Worm (Caenorhabditis elegans): Measurements from ENCODE around the gene Y17G7B.20.

Gene Y17G7B.20

DNA sequence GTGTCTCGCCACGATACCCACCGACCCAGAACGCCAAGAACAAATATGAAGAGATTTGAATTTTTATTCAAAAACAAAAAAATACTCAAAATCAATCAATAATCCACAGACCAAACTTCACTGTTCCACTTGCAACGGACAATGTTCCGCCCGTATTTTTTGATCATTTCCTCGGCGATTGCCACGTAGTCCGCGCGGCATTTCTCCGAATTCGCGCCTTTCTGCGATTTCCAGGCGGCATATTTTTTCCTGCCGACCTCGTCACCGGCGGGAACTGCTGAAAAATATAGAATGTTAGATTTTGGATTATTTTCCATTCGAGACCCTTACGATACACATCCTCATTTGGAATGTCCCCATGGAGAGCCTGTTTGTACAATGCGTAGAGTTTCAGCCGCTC is 7.4 kb downstream of the Y17G7B.20 start:
- TF ChIP-seq klf-2 (GFP tag; conservative IDR thresholded peaks at IDR 0.05) = no peak
- no peak for TF ChIP-seq flt-1 (GFP tag; IDR thresholded peaks at IDR 0.05)
- TF ChIP-seq tab-1 (GFP tag; IDR thresholded peaks at IDR 0.05) = no peak
- no peak for TF ChIP-seq ztf-23 (GFP tag; IDR thresholded peaks at IDR 0.05)
- TF ChIP-seq ztf-29 (GFP tag; IDR thresholded peaks at IDR 0.05) = no peak
- TF ChIP-seq ref-1 (GFP tag; conservative IDR thresholded peaks at IDR 0.05) = no peak
- no peak for TF ChIP-seq cog-1 (tag; optimal IDR thresholded peaks at IDR 0.05)
- no peak for TF ChIP-seq med-1 (GFP tag; optimal IDR thresholded peaks at IDR 0.05; ENCODE audit: insufficient read depth)
- TF ChIP-seq T22C8.4 (GFP tag; IDR thresholded peaks at IDR 0.05) = no peak

DNA sequence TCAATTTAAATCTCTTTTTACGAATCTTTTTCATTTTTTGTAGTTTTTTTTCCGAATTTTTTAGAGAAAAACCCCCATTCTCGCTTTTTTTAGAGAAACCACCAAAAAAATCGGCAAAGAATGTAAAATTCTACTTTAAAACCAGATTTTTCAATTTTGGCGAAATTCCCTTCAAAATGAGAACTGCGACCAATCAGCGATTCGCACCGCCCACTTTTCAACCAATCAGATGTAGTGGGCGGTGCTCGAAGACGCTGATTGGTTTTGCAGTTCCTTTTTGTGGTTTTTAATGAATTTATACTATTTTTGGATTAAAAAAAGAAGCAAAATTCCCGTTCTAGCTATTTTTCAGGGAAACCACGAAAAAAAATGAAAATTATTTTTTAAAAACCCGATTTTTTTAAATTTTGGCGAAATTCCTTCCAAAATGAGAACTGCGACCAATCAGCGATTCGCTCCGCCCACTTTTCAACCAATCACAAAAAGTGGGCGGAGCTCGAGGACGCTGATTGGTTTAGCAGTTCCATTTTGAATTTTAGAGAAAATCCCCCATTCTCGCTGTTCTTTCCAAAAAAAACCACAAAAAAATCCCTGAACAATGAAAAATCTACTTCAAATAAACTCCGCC is 8.5 kb downstream of the Y17G7B.20 start:
- TF ChIP-seq med-1 (GFP tag; optimal IDR thresholded peaks at IDR 0.05; ENCODE audit: insufficient read depth) (no peak), ztf-23 (GFP tag; IDR thresholded peaks at IDR 0.05) (no peak), tab-1 (GFP tag; IDR thresholded peaks at IDR 0.05) (no peak), ref-1 (GFP tag; conservative IDR thresholded peaks at IDR 0.05) (no peak)

DNA sequence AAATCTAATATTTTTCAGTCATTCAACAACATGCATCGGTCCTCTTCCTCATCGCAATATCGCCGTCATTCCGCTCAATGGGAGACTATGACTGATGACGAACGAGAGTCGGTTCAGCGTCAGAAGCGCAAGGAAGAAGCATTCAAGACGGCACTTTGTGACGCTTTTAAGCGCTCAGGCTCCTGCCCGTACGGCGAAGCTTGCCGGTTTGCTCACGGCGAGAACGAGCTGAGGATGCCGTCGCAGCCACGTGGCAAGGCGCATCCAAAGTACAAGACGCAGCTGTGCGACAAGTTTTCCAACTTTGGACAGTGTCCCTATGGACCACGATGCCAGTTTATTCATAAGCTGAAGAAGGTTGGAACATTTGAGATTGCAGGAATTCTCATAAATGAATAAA is 10.6 kb downstream of the Y17G7B.20 start:
- TF ChIP-seq tab-1 (GFP tag; IDR thresholded peaks at IDR 0.05) (no peak), ztf-23 (GFP tag; IDR thresholded peaks at IDR 0.05) (no peak), T22C8.4 (GFP tag; IDR thresholded peaks at IDR 0.05) (no peak), med-1 (GFP tag; optimal IDR thresholded peaks at IDR 0.05; ENCODE audit: insufficient read depth) (no peak), ref-1 (GFP tag; conservative IDR thresholded peaks at IDR 0.05) (no peak), ztf-29 (GFP tag; IDR thresholded peaks at IDR 0.05) (no peak), klf-2 (GFP tag; conservative IDR thresholded peaks at IDR 0.05) (no peak), cog-1 (tag; optimal IDR thresholded peaks at IDR 0.05) (no peak)

DNA sequence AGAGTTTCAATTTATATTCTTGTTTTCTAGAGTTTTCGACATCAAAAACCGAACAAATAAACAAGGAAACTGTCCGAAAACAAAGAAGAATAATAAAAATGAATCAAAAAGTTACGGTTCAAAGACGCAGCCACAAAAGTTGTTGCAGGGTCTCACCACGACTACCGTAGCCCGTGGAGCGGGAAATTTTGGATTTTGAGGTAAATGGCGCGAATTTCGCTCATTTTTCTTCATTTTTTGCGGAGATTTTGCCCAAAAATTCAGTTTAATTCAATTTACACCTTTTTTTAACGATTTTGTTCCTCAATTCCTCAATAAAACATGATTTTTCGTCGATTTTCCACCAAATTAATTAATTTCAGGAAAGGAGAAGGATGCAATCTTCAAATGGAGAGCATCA is 11.4 kb downstream of the Y17G7B.20 start, which contains the start of gene mex-1:
mex-1 (plus strand) TSS at position 363 of the 400 bp plus-strand sequence.
- no peak for TF ChIP-seq klf-2 (GFP tag; conservative IDR thresholded peaks at IDR 0.05)
- TF ChIP-seq flt-1 (GFP tag; IDR thresholded peaks at IDR 0.05) = no peak
- TF ChIP-seq cog-1 (tag; optimal IDR thresholded peaks at IDR 0.05) = no peak
- TF ChIP-seq T22C8.4 (GFP tag; IDR thresholded peaks at IDR 0.05) = no peak
- no peak for TF ChIP-seq ztf-29 (GFP tag; IDR thresholded peaks at IDR 0.05)
- no peak for TF ChIP-seq med-1 (GFP tag; optimal IDR thresholded peaks at IDR 0.05; ENCODE audit: insufficient read depth)
- TF ChIP-seq tab-1 (GFP tag; IDR thresholded peaks at IDR 0.05) = no peak
- TF ChIP-seq ref-1 (GFP tag; conservative IDR thresholded peaks at IDR 0.05) = no peak
- no peak for TF ChIP-seq ztf-23 (GFP tag; IDR thresholded peaks at IDR 0.05)

DNA sequence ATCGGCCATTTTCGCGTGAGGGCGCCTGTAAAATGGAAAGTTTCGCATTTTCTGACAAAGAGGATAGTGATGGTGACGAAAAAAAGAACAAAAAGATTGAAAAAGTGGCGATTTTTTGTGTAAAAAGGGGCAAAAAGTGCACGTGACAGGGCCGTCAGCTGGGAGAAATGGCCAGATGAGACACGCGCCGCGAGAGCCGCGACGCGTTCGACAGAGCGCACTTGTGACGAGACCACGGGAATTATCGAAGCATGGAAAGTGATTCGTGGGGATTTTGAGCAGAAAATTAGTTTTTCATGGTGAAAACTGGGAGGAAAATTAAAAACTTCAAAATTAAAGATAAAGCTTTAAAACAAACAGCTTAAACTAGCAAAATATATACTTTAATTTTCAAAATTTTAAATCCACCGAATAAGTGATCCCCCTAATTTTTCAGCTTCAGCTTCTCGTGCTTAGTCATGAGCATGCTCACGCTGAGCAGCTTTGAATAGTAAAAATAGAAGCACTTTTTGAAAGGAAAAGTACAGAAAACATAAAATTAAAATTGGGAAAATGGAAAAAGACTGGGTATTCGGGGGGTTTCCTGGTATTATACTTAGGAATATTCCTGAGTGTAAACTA is 12.0 kb downstream of the Y17G7B.20 start, which contains the start of gene W03C9.5:
W03C9.5 (minus strand) TSS at position 38 of the 621 bp plus-strand sequence.
- TF ChIP-seq ref-1 (GFP tag; conservative IDR thresholded peaks at IDR 0.05) = peak; percentile 69
- no peak; the same call in 1 of the 2 replicates for TF ChIP-seq ztf-29 (GFP tag; IDR thresholded peaks at IDR 0.05)
- peak; percentile 89 for TF ChIP-seq klf-2 (GFP tag; conservative IDR thresholded peaks at IDR 0.05)
- no peak for TF ChIP-seq tab-1 (GFP tag; IDR thresholded peaks at IDR 0.05)
- TF ChIP-seq med-1 (GFP tag; optimal IDR thresholded peaks at IDR 0.05; ENCODE audit: insufficient read depth) = peak; percentile 2
- TF ChIP-seq cog-1 (tag; optimal IDR thresholded peaks at IDR 0.05) = peak; percentile 92
- peak; percentile 92 for TF ChIP-seq flt-1 (GFP tag; IDR thresholded peaks at IDR 0.05)
- TF ChIP-seq T22C8.4 (GFP tag; IDR thresholded peaks at IDR 0.05) = peak; percentile 54; the same call in 1 of the 2 replicates
- peak; percentile 88 for TF ChIP-seq ztf-23 (GFP tag; IDR thresholded peaks at IDR 0.05)

DNA sequence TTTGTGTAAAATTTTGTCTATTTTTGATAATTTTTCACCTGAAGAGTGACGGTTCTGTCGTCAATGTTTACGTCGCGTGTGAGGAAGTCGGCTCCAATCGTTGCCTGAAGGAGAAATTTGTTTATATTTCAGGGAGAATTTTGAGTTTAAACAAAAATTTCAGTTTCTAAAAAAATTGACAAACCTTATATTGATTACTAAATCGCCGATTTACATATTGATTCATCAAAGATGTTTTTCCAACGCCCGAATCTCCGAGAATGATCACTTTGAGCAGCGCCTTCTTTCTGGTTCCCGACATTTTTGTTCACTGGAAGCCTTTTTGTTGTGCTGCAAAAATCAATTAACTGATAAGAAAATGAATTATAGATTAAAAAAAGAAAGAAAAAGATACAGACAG is 13.0 kb downstream of the Y17G7B.20 start, which contains the start of gene rab-7:
rab-7 (minus strand) TSS at position 330 of the 400 bp plus-strand sequence.
- TF ChIP-seq tab-1 (GFP tag; IDR thresholded peaks at IDR 0.05) = no peak

DNA sequence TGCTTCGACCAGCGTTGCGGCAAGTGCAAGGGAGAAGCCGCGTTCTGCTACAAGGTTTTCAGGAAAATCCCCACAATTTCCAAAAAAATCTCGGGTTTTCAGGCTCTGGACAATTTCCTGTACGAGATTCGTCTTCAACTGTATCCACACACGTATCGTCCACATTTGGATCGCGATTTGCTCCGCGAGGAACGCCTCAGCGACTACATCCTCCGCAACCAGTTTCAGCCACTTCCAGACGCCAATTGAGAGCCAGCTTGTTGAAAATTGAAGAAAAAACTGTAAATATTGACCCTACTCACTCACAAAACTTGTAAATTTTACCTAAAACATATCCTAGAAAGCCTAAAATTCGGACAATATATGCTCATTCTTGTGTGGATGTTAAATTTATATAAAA is 14.8 kb downstream of the Y17G7B.20 start:
- TF ChIP-seq klf-2 (GFP tag; conservative IDR thresholded peaks at IDR 0.05) = no peak
- TF ChIP-seq T22C8.4 (GFP tag; IDR thresholded peaks at IDR 0.05) = no peak
- TF ChIP-seq flt-1 (GFP tag; IDR thresholded peaks at IDR 0.05) = no peak
- no peak for TF ChIP-seq cog-1 (tag; optimal IDR thresholded peaks at IDR 0.05)
- no peak for TF ChIP-seq ref-1 (GFP tag; conservative IDR thresholded peaks at IDR 0.05)
- no peak for TF ChIP-seq ztf-29 (GFP tag; IDR thresholded peaks at IDR 0.05)
- TF ChIP-seq tab-1 (GFP tag; IDR thresholded peaks at IDR 0.05) = no peak
- no peak for TF ChIP-seq ztf-23 (GFP tag; IDR thresholded peaks at IDR 0.05)
- TF ChIP-seq med-1 (GFP tag; optimal IDR thresholded peaks at IDR 0.05; ENCODE audit: insufficient read depth) = no peak

DNA sequence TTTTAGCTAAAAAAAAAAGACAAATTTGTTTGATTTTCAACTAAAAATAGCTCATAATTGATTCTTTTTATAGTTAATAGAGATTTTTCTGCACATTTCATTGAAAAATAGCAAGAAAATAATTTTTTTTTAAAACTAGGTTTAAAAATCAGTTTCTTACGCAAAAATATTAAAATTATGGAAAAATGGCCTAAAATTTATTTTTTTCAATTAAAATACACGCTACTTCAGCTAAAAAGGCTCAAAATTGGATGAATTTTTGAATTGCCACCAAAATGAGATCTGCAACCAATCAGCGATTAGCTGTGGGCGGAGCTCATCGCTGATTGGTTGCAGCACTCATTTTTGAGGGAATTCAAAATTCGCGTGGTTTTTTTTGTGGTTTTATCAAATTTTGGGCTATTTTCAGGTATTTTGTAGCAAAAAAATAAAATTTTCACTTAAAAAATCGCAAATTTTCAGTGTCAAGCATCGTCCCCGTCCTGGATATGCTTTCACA is 16.5 kb downstream of the Y17G7B.20 start:
- TF ChIP-seq flt-1 (GFP tag; IDR thresholded peaks at IDR 0.05) (no peak), klf-2 (GFP tag; conservative IDR thresholded peaks at IDR 0.05) (no peak), ztf-23 (GFP tag; IDR thresholded peaks at IDR 0.05) (no peak), T22C8.4 (GFP tag; IDR thresholded peaks at IDR 0.05) (no peak), ztf-29 (GFP tag; IDR thresholded peaks at IDR 0.05) (no peak), med-1 (GFP tag; optimal IDR thresholded peaks at IDR 0.05; ENCODE audit: insufficient read depth) (no peak), ref-1 (GFP tag; conservative IDR thresholded peaks at IDR 0.05) (no peak), cog-1 (tag; optimal IDR thresholded peaks at IDR 0.05) (no peak), tab-1 (GFP tag; IDR thresholded peaks at IDR 0.05) (no peak)

DNA sequence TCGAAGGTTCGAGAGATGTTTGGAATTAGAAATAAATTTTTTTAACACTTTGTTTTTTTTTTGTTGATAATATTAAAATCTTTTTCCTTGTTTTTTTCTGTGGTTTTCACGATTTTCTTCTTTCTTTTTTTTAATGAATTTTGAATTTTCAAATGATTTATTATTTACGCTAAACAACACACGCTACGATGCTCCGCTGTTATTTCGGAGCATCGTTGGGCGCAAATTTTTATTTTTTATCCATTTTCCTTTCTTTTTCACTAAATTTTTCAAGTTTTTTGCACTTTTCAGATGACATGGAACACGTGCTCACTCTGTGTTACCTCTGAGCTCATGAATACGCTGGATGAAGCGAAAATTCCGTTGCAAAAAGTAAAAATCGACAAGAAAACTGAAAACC is 17.6 kb downstream of the Y17G7B.20 start, which contains the start of the genes W03C9.1 and W03C9.2:
W03C9.1 (minus strand) TSS at position 46 of the 400 bp plus-strand sequence.
W03C9.2 (plus strand) TSS at position 286 of the 400 bp plus-strand sequence.
- TF ChIP-seq T22C8.4 (GFP tag; IDR thresholded peaks at IDR 0.05) (no peak), ref-1 (GFP tag; conservative IDR thresholded peaks at IDR 0.05) (no peak), ztf-23 (GFP tag; IDR thresholded peaks at IDR 0.05) (no peak), ztf-29 (GFP tag; IDR thresholded peaks at IDR 0.05) (no peak), klf-2 (GFP tag; conservative IDR thresholded peaks at IDR 0.05) (no peak), cog-1 (tag; optimal IDR thresholded peaks at IDR 0.05) (no peak), flt-1 (GFP tag; IDR thresholded peaks at IDR 0.05) (no peak), med-1 (GFP tag; optimal IDR thresholded peaks at IDR 0.05; ENCODE audit: insufficient read depth) (no peak), tab-1 (GFP tag; IDR thresholded peaks at IDR 0.05) (no peak)

All from whole organism, midembryonic.